Worm (Caenorhabditis elegans) whole organism, L4 larva: ENCODE data around the gene ZK643.2.

Source experiments
- D1046.2 ChIP-seq: fragments of 200-800 bp; sonication (Bioruptor generic); IDR thresholded peaks from 2 replicates; pipeline ENCODE4 v1.3.6; 2022; ENCODE audit warnings: missing genetic modification characterization, missing compliant biosample characterization
- F37D6.2 ChIP-seq: sonication (generic microtip); optimal IDR thresholded peaks from 2 replicates; lab custom pipeline; 2016; ENCODE audit warnings: mild to moderate bottlenecking, missing genetic modification characterization, missing compliant biosample characterization
- R02D3.7 ChIP-seq: fragments of 150-350 bp; sonication (generic microtip); optimal IDR thresholded peaks from 3 replicates; lab custom pipeline; 2014; ENCODE audit warnings: missing biosample characterization, missing genetic modification characterization
- T26A8.4 ChIP-seq: fragments of 200-800 bp; sonication (Bioruptor generic); IDR thresholded peaks from 2 replicates; pipeline ENCODE4 v1.3.6; 2022; ENCODE audit warnings: missing genetic modification characterization, missing compliant biosample characterization
- ZK337.2 ChIP-seq: fragments of 200-800 bp; sonication (Bioruptor generic); IDR thresholded peaks from 2 replicates; pipeline ENCODE4 v1.3.6; 2022; ENCODE audit warnings: missing genetic modification reagents, missing genetic modification characterization, missing compliant biosample characterization
- ZK546.5 ChIP-seq, 2 experiments: sonication (generic microtip); optimal IDR thresholded peaks; 2 replicates each; lab custom pipeline; 2017; ENCODE audit warnings: missing biosample characterization in 2 of 2, missing genetic modification characterization in 2 of 2
- aha-1 ChIP-seq: fragments of 150-350 bp; peaks from one replicate; lab custom pipeline; 2014; ENCODE audit warnings: missing biosample characterization, missing genetic modification characterization
- arid-1 ChIP-seq: fragments of 200-800 bp; sonication (Bioruptor generic); conservative IDR thresholded peaks from 2 replicates; pipeline ENCODE4 v1.3.6; 2022; ENCODE audit warnings: missing genetic modification reagents, missing genetic modification characterization, missing compliant biosample characterization
- ceh-20 ChIP-seq: fragments of 200-800 bp; sonication (Bioruptor generic); IDR thresholded peaks from 2 replicates; pipeline ENCODE4 v1.3.6; 2022; ENCODE audit warnings: missing genetic modification reagents, missing genetic modification characterization, missing compliant biosample characterization
- ceh-32 ChIP-seq: sonication (generic microtip); optimal IDR thresholded peaks from 2 replicates; lab custom pipeline; 2016; ENCODE audit warnings: mild to moderate bottlenecking, missing genetic modification characterization, missing compliant biosample characterization; ENCODE audit not compliant: poor library complexity
- ces-1 ChIP-seq: fragments of 150-350 bp; sonication (generic microtip); optimal IDR thresholded peaks from 4 replicates; lab custom pipeline; 2014; ENCODE audit warnings: missing biosample characterization, missing genetic modification reagents, missing genetic modification characterization
- ctbp-1 ChIP-seq: fragments of 200-800 bp; sonication (Bioruptor generic); IDR thresholded peaks from 2 replicates; pipeline ENCODE4 v1.3.6; 2022; ENCODE audit warnings: missing genetic modification reagents, missing genetic modification characterization, missing compliant biosample characterization
- daf-16 ChIP-seq, 3 experiments: sonication (generic microtip); optimal IDR thresholded peaks; 2 replicates each; lab custom pipeline; 2016 to 2017; ENCODE audit warnings: missing genetic modification characterization in 3 of 3, missing genetic modification reagents in 3 of 3, mild to moderate bottlenecking in 2 of 3, missing compliant biosample characterization in 2 of 3, missing biosample characterization in 1 of 3, moderate library complexity in 1 of 3
- dmd-6 ChIP-seq: fragments of 200-800 bp; sonication (Bioruptor generic); IDR thresholded peaks from 2 replicates; pipeline ENCODE4 v1.3.6; 2022; ENCODE audit warnings: missing genetic modification reagents, missing genetic modification characterization, missing compliant biosample characterization
- dmd-8 ChIP-seq: fragments of 200-800 bp; sonication (Bioruptor generic); IDR thresholded peaks from 2 replicates; pipeline ENCODE4 v1.3.6; 2022; ENCODE audit warnings: missing genetic modification characterization, missing compliant biosample characterization
- dpl-1 ChIP-seq: fragments of 150-350 bp; optimal IDR thresholded peaks from 2 replicates; lab custom pipeline; 2014; ENCODE audit warnings: missing biosample characterization, missing genetic modification reagents, missing genetic modification characterization
- duxl-1 ChIP-seq: sonication (generic microtip); optimal IDR thresholded peaks from 2 replicates; lab custom pipeline; 2016; ENCODE audit warnings: mild to moderate bottlenecking, missing genetic modification characterization, moderate library complexity, missing compliant biosample characterization; ENCODE audit not compliant: poor library complexity
- dve-1 ChIP-seq: sonication (generic microtip); optimal IDR thresholded peaks from 2 replicates; lab custom pipeline; 2017; ENCODE audit warnings: antibody characterized with exemption, mild to moderate bottlenecking, missing genetic modification characterization, missing compliant biosample characterization; ENCODE audit not compliant: insufficient read depth
- egl-27 ChIP-seq: sonication (generic microtip); optimal IDR thresholded peaks from 3 replicates; lab custom pipeline; 2017; ENCODE audit warnings: missing biosample characterization, missing genetic modification reagents, missing genetic modification characterization
- fkh-10 ChIP-seq: fragments of 150-350 bp; optimal IDR thresholded peaks from 2 replicates; lab custom pipeline; 2014; ENCODE audit warnings: missing biosample characterization, missing genetic modification reagents, missing genetic modification characterization
- gei-8 ChIP-seq: fragments of 200-800 bp; sonication (Bioruptor generic); optimal IDR thresholded peaks from 2 replicates; lab custom pipeline; 2018; ENCODE audit warnings: mild to moderate bottlenecking, missing genetic modification characterization, missing compliant biosample characterization
- hif-1 ChIP-seq, 2 experiments: sonication (generic microtip); optimal IDR thresholded peaks; 2 replicates each; lab custom pipeline; 2016 to 2017; ENCODE audit warnings: missing compliant biosample characterization in 2 of 2, missing genetic modification characterization in 2 of 2, missing genetic modification reagents in 2 of 2, missing genotype in 2 of 2, mild to moderate bottlenecking in 1 of 2
- hlh-11 ChIP-seq: fragments of 200-800 bp; sonication (Bioruptor generic); optimal IDR thresholded peaks from 2 replicates; lab custom pipeline; 2018; ENCODE audit warnings: mild to moderate bottlenecking, missing genetic modification characterization, missing compliant biosample characterization
- hlh-30 ChIP-seq: sonication (generic microtip); optimal IDR thresholded peaks from 2 replicates; lab custom pipeline; 2017; ENCODE audit warnings: antibody characterized with exemption, mild to moderate bottlenecking, missing genetic modification characterization, missing compliant biosample characterization; ENCODE audit not compliant: insufficient read depth
- hmg-1.1 ChIP-seq: fragments of 200-800 bp; sonication (Bioruptor generic); IDR thresholded peaks from 2 replicates; pipeline ENCODE4 v1.3.6; 2022; ENCODE audit warnings: missing genetic modification reagents, missing genetic modification characterization, missing compliant biosample characterization
- jun-1 ChIP-seq: fragments of 150-350 bp; optimal IDR thresholded peaks from 2 replicates; lab custom pipeline; 2014; ENCODE audit warnings: missing biosample characterization, missing genetic modification reagents, missing genetic modification characterization
- lin-1 ChIP-seq: fragments of 200-800 bp; sonication (Bioruptor generic); IDR thresholded peaks from 2 replicates; pipeline ENCODE4 v1.3.6; 2022; ENCODE audit warnings: missing genetic modification reagents, missing genetic modification characterization, missing compliant biosample characterization
- lin-15B ChIP-seq: fragments of 150-350 bp; sonication (generic microtip); optimal IDR thresholded peaks from 3 replicates; lab custom pipeline; 2014; ENCODE audit warnings: missing biosample characterization, missing genetic modification characterization
- lin-29 ChIP-seq: fragments of 200-800 bp; sonication (Bioruptor generic); IDR thresholded peaks from 2 replicates; pipeline ENCODE4 v1.3.6; 2022; ENCODE audit warnings: missing genetic modification reagents, missing genetic modification characterization, missing compliant biosample characterization
- lin-38 ChIP-seq: fragments of 200-800 bp; sonication (Bioruptor generic); IDR thresholded peaks from 2 replicates; pipeline ENCODE4 v1.3.6; 2022; ENCODE audit warnings: missing genetic modification reagents, missing genetic modification characterization, missing compliant biosample characterization
- lsy-2 ChIP-seq, 2 experiments: fragments of 150-350 bp in 1 of 2; sonication (generic microtip) in 1 of 2; optimal IDR thresholded peaks; 2 replicates each; lab custom pipeline; 2014 to 2017; ENCODE audit warnings: missing biosample characterization in 2 of 2, missing genetic modification characterization in 2 of 2
- mdl-1 ChIP-seq, 2 experiments: fragments of 150-350 bp in 1 of 2; sonication (generic microtip) in 1 of 2; optimal IDR thresholded peaks; 2 replicates each; lab custom pipeline; 2014 to 2017; ENCODE audit warnings: missing biosample characterization in 2 of 2, missing genetic modification characterization in 2 of 2
- mep-1 ChIP-seq: fragments of 150-350 bp; sonication (generic microtip); optimal IDR thresholded peaks from 3 replicates; lab custom pipeline; 2014; ENCODE audit warnings: missing biosample characterization, missing genetic modification characterization
- mes-2 ChIP-seq: sonication (generic microtip); optimal IDR thresholded peaks from 2 replicates; lab custom pipeline; 2016; ENCODE audit warnings: missing genotype, mild to moderate bottlenecking, missing genetic modification characterization, missing compliant biosample characterization; ENCODE audit not compliant: poor library complexity, severe bottlenecking
- mxl-3 ChIP-seq: fragments of 200-800 bp; sonication (Bioruptor generic); optimal IDR thresholded peaks from 2 replicates; lab custom pipeline; 2018; ENCODE audit warnings: mild to moderate bottlenecking, missing genetic modification characterization, missing compliant biosample characterization
- nhr-11 ChIP-seq: fragments of 150-350 bp; optimal IDR thresholded peaks from 2 replicates; lab custom pipeline; 2014; ENCODE audit warnings: missing biosample characterization, missing genetic modification characterization
- nhr-25 ChIP-seq: sonication (generic microtip); optimal IDR thresholded peaks from 2 replicates; lab custom pipeline; 2017; ENCODE audit warnings: missing genetic modification characterization, mild to moderate bottlenecking, missing compliant biosample characterization, antibody characterized with exemption, moderate library complexity, borderline replicate concordance; ENCODE audit not compliant: insufficient read depth
- nhr-42 ChIP-seq: fragments of 200-800 bp; sonication (Bioruptor generic); IDR thresholded peaks from 2 replicates; pipeline ENCODE4 v1.3.6; 2022; ENCODE audit warnings: missing genetic modification characterization, missing compliant biosample characterization
- nhr-77 ChIP-seq: fragments of 150-350 bp; optimal IDR thresholded peaks from 2 replicates; lab custom pipeline; 2014; ENCODE audit warnings: missing biosample characterization, missing genetic modification characterization
- pqm-1 ChIP-seq: sonication (generic microtip); optimal IDR thresholded peaks from 2 replicates; lab custom pipeline; 2017; ENCODE audit warnings: missing biosample characterization, missing genetic modification characterization
- rbr-2 ChIP-seq: sonication (generic microtip); optimal IDR thresholded peaks from 2 replicates; lab custom pipeline; 2016; ENCODE audit warnings: missing genotype, missing genetic modification characterization, missing compliant biosample characterization
- set-16 ChIP-seq: fragments of 200-800 bp; sonication (Bioruptor generic); IDR thresholded peaks from 2 replicates; pipeline ENCODE4 v1.3.6; 2022; ENCODE audit warnings: missing genetic modification reagents, missing genetic modification characterization, missing compliant biosample characterization
- snpc-1.2 ChIP-seq: fragments of 200-800 bp; sonication (Bioruptor generic); IDR thresholded peaks from 2 replicates; pipeline ENCODE4 v1.3.6; 2022; ENCODE audit warnings: missing genetic modification reagents, missing genetic modification characterization, missing compliant biosample characterization
- spr-1 ChIP-seq: sonication (generic microtip); optimal IDR thresholded peaks from 2 replicates; lab custom pipeline; 2016; ENCODE audit warnings: mild to moderate bottlenecking, missing genetic modification characterization, missing compliant biosample characterization
- unc-39 ChIP-seq: sonication (generic microtip); optimal IDR thresholded peaks from 2 replicates; lab custom pipeline; 2017; ENCODE audit warnings: missing biosample characterization, missing genetic modification characterization
- unc-62 ChIP-seq, 3 experiments: fragments of 150-350 bp in 1 of 3; sonication (generic microtip); optimal IDR thresholded peaks in 2 of 3; peaks in 1 of 3; 1 replicate in 1 of 3; 2 replicates in 2 of 3; lab custom pipeline; 2014 to 2017; ENCODE audit warnings: missing biosample characterization in 3 of 3, missing genetic modification characterization in 3 of 3, missing genetic modification reagents in 3 of 3, missing genotype in 1 of 3
- vab-7 ChIP-seq: fragments of 200-800 bp; sonication (Bioruptor generic); IDR thresholded peaks from 2 replicates; pipeline ENCODE4 v1.3.6; 2022; ENCODE audit warnings: missing genetic modification reagents, missing genetic modification characterization, missing compliant biosample characterization
- zip-2 ChIP-seq: fragments of 150-350 bp; optimal IDR thresholded peaks from 2 replicates; lab custom pipeline; 2014; ENCODE audit warnings: missing biosample characterization, missing genetic modification characterization
- ztf-7 ChIP-seq: fragments of 150-350 bp; optimal IDR thresholded peaks from 2 replicates; lab custom pipeline; 2014; ENCODE audit warnings: missing biosample characterization, missing genetic modification characterization

ZK643.2 gene

DNA sequence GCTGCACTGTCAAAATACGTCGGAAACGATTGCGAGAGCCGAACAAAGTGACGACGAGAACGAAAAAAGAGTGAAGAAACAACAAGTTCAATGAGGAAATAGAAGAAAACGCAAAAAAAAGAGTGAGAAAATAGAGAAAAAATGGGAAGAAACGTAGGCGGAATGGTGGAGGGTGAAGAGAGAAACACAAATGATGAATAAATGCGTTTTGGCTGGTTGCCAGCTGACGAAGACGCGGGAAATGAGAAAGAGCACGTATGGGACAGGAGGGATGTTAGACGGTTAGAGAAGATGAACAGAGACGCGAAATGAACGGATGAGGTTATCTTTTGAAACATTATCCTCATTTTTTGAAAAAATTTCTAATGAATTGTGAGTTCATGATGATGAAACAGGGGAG is 28.6 kb downstream of the ZK643.2 start:
- TF ChIP-seq nhr-11 (peak; percentile 68), gei-8 (GFP tag; lab: Kevin White, UChicago) (no peak), hmg-1.1 (peak; percentile 62), rbr-2 (tag; lab: Kevin White, UChicago) (peak; percentile 57), T26A8.4 (GFP tag; lab: Robert Waterston, UW) (no peak), hif-1 (tag; optimal IDR thresholded peaks at IDR 0.05; lab: Kevin White, UChicago) (peak in 1 of 2 experiments; percentile 76), unc-39 (tag; lab: Kevin White, UChicago) (no peak), ztf-7 (tag; lab: Kevin White, UChicago) (no peak), mdl-1 (tag; optimal IDR thresholded peaks at IDR 0.05; lab: Kevin White, UChicago) (peak in 1 of 2 experiments; percentile 49), lin-29 (GFP tag; lab: Robert Waterston, UW) (peak; percentile 40; the same call in 1 of the 2 replicates), ctbp-1 (peak; percentile 64; the same call in 1 of the 2 replicates), zip-2 (tag; lab: Kevin White, UChicago) (no peak), lin-15B (tag; lab: Kevin White, UChicago) (no peak), lsy-2 (tag; optimal IDR thresholded peaks at IDR 0.05; lab: Kevin White, UChicago) (peak; percentile 35 to 83), hlh-11 (tag; lab: Kevin White, UChicago) (peak; percentile 83), egl-27 (tag; lab: Kevin White, UChicago) (no peak), spr-1 (tag; lab: Kevin White, UChicago) (no peak), unc-62 (GFP tag; optimal IDR thresholded peaks at IDR 0.05 in 1 of 2; lab: Kevin White, UChicago) (peak in 1 of 2 experiments; percentile 92), unc-62 (tag; optimal IDR thresholded peaks at IDR 0.05; lab: Kevin White, UChicago) (no peak), dve-1 (tag; lab: Kevin White, UChicago) (peak; percentile 34), nhr-25 (tag; lab: Kevin White, UChicago) (no peak), mep-1 (tag; lab: Kevin White, UChicago) (peak; percentile 70), ceh-32 (tag; lab: Kevin White, UChicago) (no peak), dpl-1 (GFP tag; lab: Kevin White, UChicago) (peak; percentile 43), fkh-10 (peak; percentile 76), vab-7 (0 out of 2 replicates have a peak, but pooled peaks have one; percentile 15), duxl-1 (tag; lab: Kevin White, UChicago) (no peak), pqm-1 (no peak), F37D6.2 (peak; percentile 1), nhr-42 (no peak), arid-1 (GFP tag; lab: Robert Waterston, UW) (peak; percentile 52; the same call in 1 of the 2 replicates), dmd-8 (no peak), mes-2 (tag; lab: Kevin White, UChicago) (peak; percentile 8), snpc-1.2 (GFP tag; lab: Robert Waterston, UW) (no peak), mxl-3 (GFP tag; lab: Kevin White, UChicago) (peak; percentile 44), ZK337.2 (GFP tag; lab: Robert Waterston, UW) (no peak), ZK546.5 (tag; optimal IDR thresholded peaks at IDR 0.05; lab: Kevin White, UChicago) (no peak), aha-1 (tag; lab: Kevin White, UChicago) (peak; percentile 98), ceh-20 (0 out of 2 replicates have a peak, but pooled peaks have one; percentile 48), lin-1 (GFP tag; lab: Robert Waterston, UW) (0 out of 2 replicates have a peak, but pooled peaks have one; percentile 21), dmd-6 (GFP tag; lab: Robert Waterston, UW) (peak; percentile 72), set-16 (GFP tag; lab: Robert Waterston, UW) (no peak), hlh-30 (tag; lab: Kevin White, UChicago) (peak; percentile 59), ces-1 (peak; percentile 15), jun-1 (no peak), nhr-77 (tag; lab: Kevin White, UChicago) (peak; percentile 19), R02D3.7 (tag; lab: Kevin White, UChicago) (no peak), daf-16 (GFP tag; optimal IDR thresholded peaks at IDR 0.05; lab: Kevin White, UChicago) (peak in 1 of 2 experiments; percentile 44), daf-16 (tag; optimal IDR thresholded peaks at IDR 0.05; lab: Kevin White, UChicago) (no peak), lin-38 (GFP tag; lab: Robert Waterston, UW) (peak; percentile 15; the same call in 1 of the 2 replicates), D1046.2 (GFP tag; lab: Robert Waterston, UW) (no peak)
